Fruit fly (Drosophila melanogaster): ENCODE results near the gene CG5111.

Gene CG5111

dm6 chr3R:25490778-25491664, 15.1 kb upstream of the CG5111 start, which contains the start of the genes Gnpat and CG5112 (continued):
- TF ChIP-seq BEAF-32 (GFP tag; optimal IDR thresholded peaks at IDR 0.05): peak; percentile 65
- no peak for TF ChIP-seq run (tag; optimal IDR thresholded peaks at IDR 0.05)
- peak; percentile 63 for TF ChIP-seq Scr (GFP tag; IDR thresholded peaks at IDR 0.05; ENCODE audit: partially characterized antibody)
- TF ChIP-seq chif (GFP tag; optimal IDR thresholded peaks at IDR 0.05): peak in 1 of 2 experiments; percentile 7
- TF ChIP-seq HLH4C (GFP tag; IDR thresholded peaks at IDR 0.05; ENCODE audit: partially characterized antibody): peak; percentile 57; the same call in 2 of the 3 replicates
- peak; percentile 71 for TF ChIP-seq nerfin-2 (GFP tag; IDR thresholded peaks at IDR 0.05; ENCODE audit: partially characterized antibody)
- no peak for TF ChIP-seq jing (GFP tag; optimal IDR thresholded peaks at IDR 0.05)
- no peak for TF ChIP-seq emc (GFP tag; optimal IDR thresholded peaks at IDR 0.05)
- TF ChIP-seq ara (GFP tag; IDR thresholded peaks at IDR 0.05): peak; percentile 81
- no peak for TF ChIP-seq kni (GFP tag; optimal IDR thresholded peaks at IDR 0.05)
- peak; percentile 96 for TF ChIP-seq Ets65A (GFP tag)
- no peak for TF ChIP-seq Atf3 (GFP tag; optimal IDR thresholded peaks at IDR 0.05)
- peak; percentile 54 for TF ChIP-seq NC2β (GFP tag; optimal IDR thresholded peaks at IDR 0.05)
- no peak for TF ChIP-seq Oli (tag; optimal IDR thresholded peaks at IDR 0.05)
- peak; percentile 30; the same call in 2 of the 3 replicates for TF ChIP-seq CG11093 (GFP tag; IDR thresholded peaks at IDR 0.05)
- TF ChIP-seq GATAe (GFP tag; conservative IDR thresholded peaks at IDR 0.05): no peak; the same call in 1 of the 2 replicates
- peak; percentile 62 for TF ChIP-seq inv (GFP tag; IDR thresholded peaks at IDR 0.05; ENCODE audit: partially characterized antibody)
- peak; percentile 42 for TF ChIP-seq CG18011 (GFP tag; optimal IDR thresholded peaks at IDR 0.05)
- peak; percentile 88 for TF ChIP-seq CG17186 (GFP tag; optimal IDR thresholded peaks at IDR 0.05)
- no peak for TF ChIP-seq CG7271 (tag; optimal IDR thresholded peaks at IDR 0.05)
- peak; percentile 38; the same call in 1 of the 2 replicates for TF ChIP-seq CG4730 (GFP tag; IDR thresholded peaks at IDR 0.05)
- TF ChIP-seq Neu2 (GFP tag; optimal IDR thresholded peaks at IDR 0.05; ENCODE audit: borderline replicate concordance): no peak
- peak; percentile 49; the same call in 1 of the 2 replicates for TF ChIP-seq Atf6 (GFP tag; IDR thresholded peaks at IDR 0.05)
- TF ChIP-seq nerfin-1 (tag; optimal IDR thresholded peaks at IDR 0.05): peak; percentile 41
- TF ChIP-seq CG9932 (GFP tag; IDR thresholded peaks at IDR 0.05): peak; percentile 90
- TF ChIP-seq prd (optimal IDR thresholded peaks at IDR 0.05): no peak
- peak; percentile 79 for TF ChIP-seq prd (GFP tag; IDR thresholded peaks at IDR 0.05)
- TF ChIP-seq grau (tag; optimal IDR thresholded peaks at IDR 0.05): peak; percentile 90
- no peak for TF ChIP-seq crc (GFP tag; optimal IDR thresholded peaks at IDR 0.05)
- peak; percentile 80 for TF ChIP-seq sob (GFP tag; IDR thresholded peaks at IDR 0.05)
- peak; percentile 64 for TF ChIP-seq CG2678 (tag; optimal IDR thresholded peaks at IDR 0.05)
- TF ChIP-seq ham (GFP tag; IDR thresholded peaks at IDR 0.05): peak; percentile 19; the same call in 1 of the 2 replicates
- no peak for TF ChIP-seq aop (GFP tag; IDR thresholded peaks at IDR 0.05)
- no peak for TF ChIP-seq CG8290 (GFP tag; optimal IDR thresholded peaks at IDR 0.05)
- peak in 1 of 2 experiments; percentile 92 for TF ChIP-seq CG8290 (tag; optimal IDR thresholded peaks at IDR 0.05)
- TF ChIP-seq sens (GFP tag): peak; percentile 67
- no peak for TF ChIP-seq jumu (GFP tag; optimal IDR thresholded peaks at IDR 0.05)
- no peak for TF ChIP-seq cg (GFP tag; optimal IDR thresholded peaks at IDR 0.05)
- TF ChIP-seq dmrt99B (tag; optimal IDR thresholded peaks at IDR 0.05): peak; percentile 31
- peak; percentile 86 for TF ChIP-seq CG11456 (GFP tag; IDR thresholded peaks at IDR 0.05)
- TF ChIP-seq CG2129 (GFP tag; IDR thresholded peaks at IDR 0.05; ENCODE audit: partially characterized antibody): peak; percentile 22; the same call in 1 of the 2 replicates
- peak; percentile 60 for TF ChIP-seq repo (GFP tag; optimal IDR thresholded peaks at IDR 0.05)
- TF ChIP-seq mld (GFP tag; IDR thresholded peaks at IDR 0.05; ENCODE audit: partially characterized antibody): peak; percentile 41; the same call in 1 of the 3 replicates
- TF ChIP-seq nau (GFP tag; optimal IDR thresholded peaks at IDR 0.05): peak; percentile 48
- no peak for TF ChIP-seq ERR (GFP tag; optimal IDR thresholded peaks at IDR 0.05)
- peak; percentile 42 for TF ChIP-seq CG17359 (tag; optimal IDR thresholded peaks at IDR 0.05)
- peak; percentile 46 for TF ChIP-seq HmgZ (tag; optimal IDR thresholded peaks at IDR 0.05)
- TF ChIP-seq sug (tag; optimal IDR thresholded peaks at IDR 0.05): peak; percentile 64

Measured in whole organism, embryonic.